Fruit fly (Drosophila melanogaster) whole organism, embryonic: Measurements from ENCODE around the gene Rrp5.

ENCODE experiments used
- Asciz ChIP-seq: fragments of 200-800 bp; sonication (Bioruptor generic); optimal IDR thresholded peaks from 2 replicates; lab custom pipeline; 2017; ENCODE audit warnings: missing biosample characterization, mild to moderate bottlenecking, missing genetic modification characterization, missing genetic modification reagents
- Bteb2 ChIP-seq: fragments of 200-800 bp; sonication (Bioruptor generic); optimal IDR thresholded peaks from 2 replicates; lab custom pipeline; 2016; ENCODE audit warnings: missing biosample characterization, missing genetic modification characterization
- CG10543 ChIP-seq: fragments of 200-800 bp; sonication (Bioruptor generic); optimal IDR thresholded peaks from 3 replicates; lab custom pipeline; 2017; ENCODE audit warnings: missing biosample characterization, mild to moderate bottlenecking, missing genetic modification characterization, moderate library complexity
- CG11247 ChIP-seq: fragments of 200-800 bp; sonication (Bioruptor generic); IDR thresholded peaks from 2 replicates; pipeline ENCODE4 v1.3.6; 2022; ENCODE audit warnings: missing biosample characterization, missing genetic modification characterization
- CG11695 ChIP-seq: fragments of 200-800 bp; sonication (Bioruptor generic); IDR thresholded peaks from 3 replicates; pipeline ENCODE4 v1.3.6; 2022; ENCODE audit warnings: missing biosample characterization, missing genetic modification characterization
- CG12071 ChIP-seq: fragments of 200-800 bp; sonication (Bioruptor generic); optimal IDR thresholded peaks from 3 replicates; lab custom pipeline; 2018; ENCODE audit warnings: missing biosample characterization, mild to moderate bottlenecking, missing genetic modification characterization
- CG12659 ChIP-seq: fragments of 200-800 bp; sonication (Bioruptor generic); optimal IDR thresholded peaks from 3 replicates; lab custom pipeline; 2017; ENCODE audit warnings: mild to moderate bottlenecking, missing biosample characterization, missing genetic modification reagents, missing genetic modification characterization
- CG17359 ChIP-seq: fragments of 200-800 bp; sonication (Bioruptor generic); optimal IDR thresholded peaks from 3 replicates; lab custom pipeline; 2018; ENCODE audit warnings: missing biosample characterization, mild to moderate bottlenecking, missing genetic modification characterization, moderate library complexity
- CG17829 ChIP-seq: fragments of 200-800 bp; optimal IDR thresholded peaks from 2 replicates; lab custom pipeline; 2019; ENCODE audit warnings: missing biosample characterization, mild to moderate bottlenecking, missing genetic modification characterization, moderate library complexity
- CG2875 ChIP-seq: fragments of 200-800 bp; sonication (Bioruptor generic); optimal IDR thresholded peaks from 2 replicates; lab custom pipeline; 2017; ENCODE audit warnings: missing biosample characterization, mild to moderate bottlenecking, missing genetic modification characterization, missing genetic modification reagents
- CG31224 ChIP-seq: fragments of 200-800 bp; sonication (Bioruptor generic); IDR thresholded peaks from 2 replicates; pipeline ENCODE4 v1.3.6; 2022; ENCODE audit warnings: missing biosample characterization, missing genetic modification characterization
- CG31365 ChIP-seq: fragments of 200-800 bp; sonication (Bioruptor generic); optimal IDR thresholded peaks from 2 replicates; lab custom pipeline; 2018; ENCODE audit warnings: missing biosample characterization, mild to moderate bottlenecking, missing genetic modification characterization
- CG3407 ChIP-seq: fragments of 200-800 bp; sonication (Bioruptor generic); optimal IDR thresholded peaks from 2 replicates; lab custom pipeline; 2018; ENCODE audit warnings: missing biosample characterization, mild to moderate bottlenecking, missing genetic modification characterization
- CG3838 ChIP-seq: fragments of 200-800 bp; sonication (Bioruptor generic); optimal IDR thresholded peaks from 3 replicates; lab custom pipeline; 2016; ENCODE audit warnings: missing biosample characterization, missing genetic modification characterization
- CG4328 ChIP-seq: fragments of 200-800 bp; sonication (Bioruptor generic); optimal IDR thresholded peaks from 3 replicates; lab custom pipeline; 2017; ENCODE audit warnings: missing biosample characterization, missing genetic modification reagents, missing genetic modification characterization
- CG4730 ChIP-seq: fragments of 200-800 bp; sonication (Bioruptor generic); IDR thresholded peaks from 2 replicates; pipeline ENCODE4 v1.3.6; 2022; ENCODE audit warnings: missing biosample characterization, missing genetic modification characterization
- CG6765 ChIP-seq: fragments of 200-800 bp; sonication (Bioruptor generic); optimal IDR thresholded peaks from 3 replicates; lab custom pipeline; 2017; ENCODE audit warnings: missing biosample characterization, mild to moderate bottlenecking, missing genetic modification characterization
- CG6813 ChIP-seq: fragments of 200-800 bp; sonication (Bioruptor generic); optimal IDR thresholded peaks from 2 replicates; lab custom pipeline; 2017; ENCODE audit warnings: missing biosample characterization, missing genetic modification characterization, mild to moderate bottlenecking, moderate library complexity, missing genetic modification reagents
- CG7556 ChIP-seq: fragments of 200-800 bp; sonication (Bioruptor generic); optimal IDR thresholded peaks from 2 replicates; lab custom pipeline; 2017; ENCODE audit warnings: missing biosample characterization, mild to moderate bottlenecking, missing genetic modification characterization
- CG7745 ChIP-seq: fragments of 200-800 bp; sonication (Bioruptor generic); optimal IDR thresholded peaks from 2 replicates; lab custom pipeline; 2018; ENCODE audit warnings: missing biosample characterization, mild to moderate bottlenecking, missing genetic modification characterization, moderate library complexity
- CG8765 ChIP-seq: fragments of 200-800 bp; sonication (Bioruptor generic); IDR thresholded peaks from 2 replicates; pipeline ENCODE4 v1.3.6; 2022; ENCODE audit warnings: missing biosample characterization, missing genetic modification characterization
- CG9437 ChIP-seq: fragments of 200-800 bp; sonication (Bioruptor generic); optimal IDR thresholded peaks from 2 replicates; lab custom pipeline; 2018; ENCODE audit warnings: missing biosample characterization, mild to moderate bottlenecking, missing genetic modification characterization
- Dfd ChIP-seq, 2 experiments: fragments of >200 bp; optimal IDR thresholded peaks; 2 replicates each; lab custom pipeline; 2017; ENCODE audit warnings: missing biosample characterization in 2 of 2, missing genetic modification characterization in 2 of 2
- ERR ChIP-seq: fragments of 200-800 bp; sonication (Bioruptor generic); optimal IDR thresholded peaks from 2 replicates; lab custom pipeline; 2016; ENCODE audit warnings: missing biosample characterization, missing genetic modification characterization
- Gug ChIP-seq: fragments of 200-800 bp; sonication (Bioruptor generic); IDR thresholded peaks from 4 replicates; pipeline ENCODE4 v1.3.6; 2022; ENCODE audit warnings: missing biosample characterization, missing genetic modification characterization
- HLH3B ChIP-seq: fragments of 200-800 bp; sonication (Bioruptor generic); IDR thresholded peaks from 2 replicates; pipeline ENCODE4 v1.3.6; 2022; ENCODE audit warnings: missing biosample characterization, missing genetic modification characterization
- Hey ChIP-seq: fragments of 200-800 bp; sonication (Bioruptor generic); optimal IDR thresholded peaks from 3 replicates; lab custom pipeline; 2018; ENCODE audit warnings: missing biosample characterization, mild to moderate bottlenecking, missing genetic modification characterization
- Hsf ChIP-seq: fragments of 200-800 bp; sonication (Bioruptor generic); optimal IDR thresholded peaks from 3 replicates; lab custom pipeline; 2016; ENCODE audit warnings: missing biosample characterization, missing genetic modification characterization
- Jarid2 ChIP-seq: fragments of 200-800 bp; sonication (Bioruptor generic); optimal IDR thresholded peaks from 3 replicates; lab custom pipeline; 2017; ENCODE audit warnings: mild to moderate bottlenecking, missing biosample characterization, missing genetic modification reagents, missing genetic modification characterization
- MESR4 ChIP-seq: fragments of 200-800 bp; sonication (Bioruptor generic); optimal IDR thresholded peaks from 2 replicates; lab custom pipeline; 2018; ENCODE audit warnings: missing biosample characterization, mild to moderate bottlenecking, missing genetic modification characterization, moderate library complexity
- PHDP ChIP-seq: fragments of 200-800 bp; sonication (Bioruptor generic); optimal IDR thresholded peaks from 3 replicates; lab custom pipeline; 2018; ENCODE audit warnings: missing biosample characterization, mild to moderate bottlenecking, missing genetic modification characterization, moderate library complexity
- Sox102F ChIP-seq: fragments of 200-800 bp; sonication (Bioruptor generic); optimal IDR thresholded peaks from 2 replicates; lab custom pipeline; 2018; ENCODE audit warnings: missing biosample characterization, mild to moderate bottlenecking, missing genetic modification characterization, moderate library complexity
- btn ChIP-seq: fragments of 200-800 bp; sonication (Bioruptor generic); optimal IDR thresholded peaks from 2 replicates; lab custom pipeline; 2016; ENCODE audit warnings: missing biosample characterization, missing genetic modification characterization
- chif ChIP-seq, 2 experiments: fragments of 200-800 bp; sonication (Bioruptor generic); optimal IDR thresholded peaks; 3 replicates each; lab custom pipeline; 2016; ENCODE audit warnings: missing biosample characterization in 2 of 2, missing genetic modification characterization in 2 of 2
- ci ChIP-seq: fragments of 200-800 bp; sonication (Bioruptor generic); IDR thresholded peaks from 3 replicates; pipeline ENCODE4 v1.3.6; 2022; ENCODE audit warnings: missing biosample characterization, missing genetic modification characterization
- danr ChIP-seq: fragments of 200-800 bp; sonication (Bioruptor generic); IDR thresholded peaks from 2 replicates; pipeline ENCODE4 v1.3.6; 2022; ENCODE audit warnings: missing biosample characterization, missing genetic modification characterization
- dati ChIP-seq: fragments of 200-800 bp; sonication (Bioruptor generic); IDR thresholded peaks from 2 replicates; pipeline ENCODE4 v1.3.6; 2022; ENCODE audit warnings: missing biosample characterization, missing genetic modification characterization
- esg ChIP-seq: fragments of 200-800 bp; sonication (Bioruptor generic); conservative IDR thresholded peaks from 2 replicates; pipeline ENCODE4 v1.3.6; 2022; ENCODE audit warnings: missing biosample characterization, missing genetic modification characterization
- gem ChIP-seq: fragments of 200-800 bp; sonication (Bioruptor generic); optimal IDR thresholded peaks from 2 replicates; lab custom pipeline; 2019; ENCODE audit warnings: missing biosample characterization, mild to moderate bottlenecking, missing genetic modification characterization, moderate library complexity
- lbe ChIP-seq: fragments of 200-800 bp; sonication (Bioruptor generic); optimal IDR thresholded peaks from 2 replicates; lab custom pipeline; 2016; ENCODE audit warnings: missing biosample characterization, mild to moderate bottlenecking, missing genetic modification characterization
- lilli ChIP-seq: fragments of 200-800 bp; sonication (Bioruptor generic); optimal IDR thresholded peaks from 3 replicates; lab custom pipeline; 2016; ENCODE audit warnings: missing biosample characterization, missing genetic modification characterization
- pfk ChIP-seq: fragments of 200-800 bp; sonication (Bioruptor generic); optimal IDR thresholded peaks from 2 replicates; lab custom pipeline; 2018; ENCODE audit warnings: missing biosample characterization, mild to moderate bottlenecking, missing genetic modification characterization, moderate library complexity
- rib ChIP-seq: fragments of 200-800 bp; sonication (Bioruptor generic); IDR thresholded peaks from 2 replicates; pipeline ENCODE4 v1.3.6; 2022; ENCODE audit warnings: missing biosample characterization, missing genetic modification characterization
- sd ChIP-seq: fragments of 200-800 bp; sonication (Bioruptor generic); optimal IDR thresholded peaks from 3 replicates; lab custom pipeline; 2018; ENCODE audit warnings: missing biosample characterization, mild to moderate bottlenecking, missing genetic modification characterization, moderate library complexity
- ssp ChIP-seq: fragments of 200-800 bp; sonication (Bioruptor generic); IDR thresholded peaks from 2 replicates; pipeline ENCODE4 v1.3.6; 2022; ENCODE audit warnings: missing biosample characterization, missing genetic modification characterization
- sug ChIP-seq: fragments of 200-800 bp; optimal IDR thresholded peaks from 2 replicates; lab custom pipeline; 2019; ENCODE audit warnings: missing biosample characterization, mild to moderate bottlenecking, missing genetic modification characterization, moderate library complexity
- tgo ChIP-seq: fragments of 200-800 bp; sonication (Bioruptor generic); IDR thresholded peaks from 3 replicates; pipeline ENCODE4 v1.3.6; 2022; ENCODE audit warnings: missing biosample characterization, missing genetic modification characterization
- tll ChIP-seq, 2 experiments: fragments of 200-800 bp in 1 of 2; fragments of >200 bp in 1 of 2; sonication (Bioruptor generic) in 1 of 2; optimal IDR thresholded peaks; 2 replicates each; lab custom pipeline; 2017 to 2019; ENCODE audit warnings: missing biosample characterization in 2 of 2, missing genetic modification characterization in 2 of 2, mild to moderate bottlenecking in 1 of 2, moderate library complexity in 1 of 2

Gene Rrp5

DNA sequence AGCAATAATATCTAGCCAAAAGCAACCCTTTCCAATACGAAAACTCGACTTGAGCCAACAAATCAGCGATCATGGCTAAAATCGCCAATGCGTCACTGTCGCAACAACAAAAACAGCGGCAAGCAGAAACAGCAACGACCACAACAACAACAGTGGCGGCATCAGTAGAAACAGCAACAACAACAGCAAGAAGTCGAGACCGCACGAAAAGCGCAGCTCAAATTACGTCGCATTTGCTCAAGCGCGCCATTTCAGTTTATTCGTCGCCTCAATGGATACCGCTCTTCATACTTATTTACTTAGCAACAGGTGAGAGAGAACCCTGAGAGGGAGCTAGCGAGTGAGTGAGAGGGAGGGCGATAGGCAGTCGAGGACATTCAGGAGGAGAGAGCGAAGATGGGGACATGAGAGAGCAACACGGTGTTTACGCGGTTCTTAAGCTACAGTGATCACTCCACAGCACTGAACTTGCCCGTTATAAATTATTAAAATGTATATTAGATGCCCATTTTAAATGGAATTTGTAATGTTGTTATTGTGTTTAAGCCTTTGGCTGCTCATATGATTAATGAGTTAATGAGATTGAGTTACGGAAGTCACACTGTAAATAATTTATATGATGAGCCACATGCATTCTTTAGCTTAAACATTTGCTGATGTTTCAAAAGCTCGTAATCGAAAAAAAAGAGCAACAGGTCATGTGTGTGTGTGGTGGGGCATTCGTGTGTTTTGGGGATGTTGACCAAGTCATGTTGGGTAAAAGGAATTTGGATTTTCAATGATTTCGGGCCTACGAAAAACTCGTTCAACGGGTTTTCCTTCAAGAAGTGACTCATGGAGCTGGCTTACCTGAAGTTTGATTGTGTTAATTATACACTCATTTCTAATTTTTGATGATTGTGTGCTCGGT lies 37.3 kb downstream of the Rrp5 start (continued):
- TF ChIP-seq PHDP (tag; lab: Kevin White, UChicago) (peak; percentile 78), CG3838 (GFP tag; lab: Kevin White, UChicago) (no peak), esg (GFP tag; lab: Robert Waterston, UW) (peak; percentile 75), Hey (tag; lab: Kevin White, UChicago) (peak; percentile 23), sd (tag; lab: Kevin White, UChicago) (peak; percentile 64), Hsf (GFP tag; lab: Kevin White, UChicago) (peak; percentile 84), CG17359 (tag; lab: Kevin White, UChicago) (peak; percentile 76), CG4730 (GFP tag; lab: Robert Waterston, UW) (peak; percentile 76), Jarid2 (GFP tag; lab: Kevin White, UChicago) (no peak), MESR4 (GFP tag; lab: Kevin White, UChicago) (peak; percentile 4), CG11695 (GFP tag; lab: Robert Waterston, UW) (peak; percentile 81; the same call in 2 of the 3 replicates), CG3407 (peak; percentile 48), Bteb2 (GFP tag; lab: Kevin White, UChicago) (peak; percentile 73), tgo (GFP tag; lab: Robert Waterston, UW) (peak; percentile 82), CG31365 (tag; lab: Kevin White, UChicago) (no peak), CG7556 (GFP tag; lab: Kevin White, UChicago) (peak; percentile 78), gem (peak; percentile 87), CG6813 (GFP tag; lab: Kevin White, UChicago) (peak; percentile 54), ssp (GFP tag; lab: Robert Waterston, UW) (peak; percentile 46), CG17829 (tag; lab: Kevin White, UChicago) (peak; percentile 83), Gug (peak; percentile 76), CG10543 (GFP tag; lab: Kevin White, UChicago) (peak; percentile 46), CG8765 (GFP tag; lab: Robert Waterston, UW) (peak; percentile 79), danr (GFP tag; lab: Robert Waterston, UW) (peak; percentile 71), chif (GFP tag; optimal IDR thresholded peaks at IDR 0.05; lab: Kevin White, UChicago) (peak; percentile 30 to 82), rib (no peak), CG9437 (GFP tag; lab: Kevin White, UChicago) (peak; percentile 49), CG4328 (GFP tag; lab: Kevin White, UChicago) (no peak), dati (peak; percentile 39), CG12071 (GFP tag; lab: Kevin White, UChicago) (peak; percentile 72), ci (peak; percentile 88), Sox102F (GFP tag; lab: Kevin White, UChicago) (peak; percentile 74), CG2875 (GFP tag; lab: Kevin White, UChicago) (peak; percentile 66), CG6765 (GFP tag; lab: Kevin White, UChicago) (no peak), CG31224 (GFP tag; lab: Robert Waterston, UW) (peak; percentile 61), sug (tag; lab: Kevin White, UChicago) (peak; percentile 60), ERR (peak; percentile 49), pfk (GFP tag; lab: Kevin White, UChicago) (no peak), CG11247 (GFP tag; lab: Robert Waterston, UW) (peak; percentile 75), Asciz (GFP tag; lab: Kevin White, UChicago) (peak; percentile 52), CG12659 (GFP tag; lab: Kevin White, UChicago) (peak; percentile 78), lilli (peak; percentile 86), lbe (peak; percentile 98), HLH3B (GFP tag; lab: Robert Waterston, UW) (peak; percentile 76), btn (no peak), Dfd (GFP tag; optimal IDR thresholded peaks at IDR 0.05; lab: Kevin White, UChicago) (no peak), CG7745 (tag; lab: Kevin White, UChicago) (no peak), tll (GFP tag; optimal IDR thresholded peaks at IDR 0.05; lab: Kevin White, UChicago) (no peak)
